Worm (Caenorhabditis elegans): ENCODE data around the gene T07C12.10.

- TF ChIP-seq elt-3 (tag; optimal IDR thresholded peaks at IDR 0.05) (no peak), ceh-39 (tag; optimal IDR thresholded peaks at IDR 0.05) (no peak), nhr-237 (tag; optimal IDR thresholded peaks at IDR 0.05) (no peak), unc-62 (GFP tag; optimal IDR thresholded peaks at IDR 0.05) (no peak), nhr-76 (tag; optimal IDR thresholded peaks at IDR 0.05) (no peak), mep-1 (tag; optimal IDR thresholded peaks at IDR 0.05) (no peak), lin-13 (tag; optimal IDR thresholded peaks at IDR 0.05) (no peak), sem-2 (GFP tag; optimal IDR thresholded peaks at IDR 0.05) (no peak), unc-39 (tag; optimal IDR thresholded peaks at IDR 0.05) (no peak), tbx-8 (GFP tag; optimal IDR thresholded peaks at IDR 0.05) (no peak), bed-3 (GFP tag; optimal IDR thresholded peaks at IDR 0.05) (no peak), nhr-12 (tag; optimal IDR thresholded peaks at IDR 0.05) (no peak)
Measured at ce11 chrV:9948840-9949239, 11.4 kb downstream of the T07C12.10 start, which contains the start of gene nlp-58.
